Worm (Caenorhabditis elegans): ENCODE measurements around the gene R02D5.24.

Gene R02D5.24

ce11 chrV:14508005-14508521, 6.9 kb downstream of the R02D5.24 start, which contains the start of gene R02D5.1:
TSS of gene R02D5.1 (plus strand) at chrV:14508249.
- TF ChIP-seq egl-5 (tag; optimal IDR thresholded peaks at IDR 0.05): no peak
- TF ChIP-seq eor-1 (tag; optimal IDR thresholded peaks at IDR 0.05): no peak
- no peak for TF ChIP-seq nhr-23 (tag; optimal IDR thresholded peaks at IDR 0.05)
- TF ChIP-seq pqm-1 (tag; optimal IDR thresholded peaks at IDR 0.05): no peak
- no peak for TF ChIP-seq hmg-11 (tag; optimal IDR thresholded peaks at IDR 0.05)
- TF ChIP-seq nhr-12 (tag; optimal IDR thresholded peaks at IDR 0.05): no peak
- TF ChIP-seq elt-1 (tag; optimal IDR thresholded peaks at IDR 0.05): no peak
- no peak for TF ChIP-seq zag-1 (tag; optimal IDR thresholded peaks at IDR 0.05)
- TF ChIP-seq ama-1 (optimal IDR thresholded peaks at IDR 0.05): no peak
- no peak for TF ChIP-seq lin-39 (tag; optimal IDR thresholded peaks at IDR 0.05)
- TF ChIP-seq nhr-67 (tag; optimal IDR thresholded peaks at IDR 0.05): no peak
- TF ChIP-seq nhr-28 (tag; optimal IDR thresholded peaks at IDR 0.05): no peak
- no peak for TF ChIP-seq nhr-237 (tag; optimal IDR thresholded peaks at IDR 0.05)
- no peak for TF ChIP-seq nhr-11 (tag; optimal IDR thresholded peaks at IDR 0.05)
- TF ChIP-seq unc-62 (GFP tag; optimal IDR thresholded peaks at IDR 0.05): no peak
- TF ChIP-seq elt-2 (tag; optimal IDR thresholded peaks at IDR 0.05): no peak
- TF ChIP-seq tbx-2 (tag; optimal IDR thresholded peaks at IDR 0.05): no peak
- TF ChIP-seq unc-39 (tag; optimal IDR thresholded peaks at IDR 0.05): no peak

- TF ChIP-seq zag-1 (tag; optimal IDR thresholded peaks at IDR 0.05): no peak
Observed at ce11 chrV:14508556-14508955, 7.4 kb downstream of the R02D5.24 start.

- peak; percentile 15 for TF ChIP-seq elt-1 (tag; optimal IDR thresholded peaks at IDR 0.05)
- no peak for TF ChIP-seq nhr-11 (tag; optimal IDR thresholded peaks at IDR 0.05)
- TF ChIP-seq mdl-1 (tag; optimal IDR thresholded peaks at IDR 0.05): peak; percentile 24
- no peak for TF ChIP-seq fkh-10 (GFP tag; optimal IDR thresholded peaks at IDR 0.05)
- peak; percentile 68 for TF ChIP-seq nhr-23 (tag; optimal IDR thresholded peaks at IDR 0.05)
- no peak for TF ChIP-seq daf-12 (tag; optimal IDR thresholded peaks at IDR 0.05)
- no peak for TF ChIP-seq unc-39 (tag; optimal IDR thresholded peaks at IDR 0.05)
- TF ChIP-seq nhr-43 (tag; optimal IDR thresholded peaks at IDR 0.05; ENCODE audit: poor library complexity, severe bottlenecking): peak; percentile 50
- TF ChIP-seq lin-39 (tag; optimal IDR thresholded peaks at IDR 0.05): peak; percentile 67
- TF ChIP-seq tbx-2 (tag; optimal IDR thresholded peaks at IDR 0.05): no peak
- peak; percentile 89 for TF ChIP-seq nhr-25 (tag; optimal IDR thresholded peaks at IDR 0.05)
- no peak for TF ChIP-seq fos-1 (tag; optimal IDR thresholded peaks at IDR 0.05)
Observed at ce11 chrV:14510746-14511145, 9.6 kb downstream of the R02D5.24 start, which contains the start of gene R02D5.9. TSS of gene R02D5.9 (minus strand) at chrV:14511123.

ce11 chrV:14518010-14518409, 16.9 kb downstream of the R02D5.24 start, which contains the start of gene R02D5.6:
TSS of gene R02D5.6 (minus strand) at chrV:14518110.
- TF ChIP-seq nfya-1 (tag; optimal IDR thresholded peaks at IDR 0.05; ENCODE audit: insufficient read depth) (no peak), jun-1 (tag; optimal IDR thresholded peaks at IDR 0.05) (no peak), mdl-1 (tag; optimal IDR thresholded peaks at IDR 0.05) (no peak), R02D3.7 (tag; optimal IDR thresholded peaks at IDR 0.05) (no peak), nhr-11 (tag; optimal IDR thresholded peaks at IDR 0.05) (no peak), fkh-10 (GFP tag; optimal IDR thresholded peaks at IDR 0.05) (no peak), mml-1 (tag; optimal IDR thresholded peaks at IDR 0.05) (no peak), nhr-28 (tag; optimal IDR thresholded peaks at IDR 0.05) (no peak), snpc-4 (tag; optimal IDR thresholded peaks at IDR 0.05) (no peak), ceh-9 (tag; optimal IDR thresholded peaks at IDR 0.05) (no peak), ZK546.5 (tag; optimal IDR thresholded peaks at IDR 0.05) (no peak)

ce11 chrV:14519268-14519667, 18.1 kb downstream of the R02D5.24 start, which contains the start of gene R02D5.8:
TSS of gene R02D5.8 (minus strand) at chrV:14519368.
- TF ChIP-seq daf-12 (tag; optimal IDR thresholded peaks at IDR 0.05): no peak
- TF ChIP-seq nhr-11 (tag; optimal IDR thresholded peaks at IDR 0.05): no peak
- TF ChIP-seq elt-1 (tag; optimal IDR thresholded peaks at IDR 0.05): no peak
- TF ChIP-seq egl-5 (tag; optimal IDR thresholded peaks at IDR 0.05): no peak
- no peak for TF ChIP-seq lsy-12 (tag; optimal IDR thresholded peaks at IDR 0.05)
- TF ChIP-seq lin-39 (tag; optimal IDR thresholded peaks at IDR 0.05): no peak

ce11 chrV:14521000-14521399, 19.9 kb downstream of the R02D5.24 start, which contains the start of gene C53A5.17:
TSS of gene C53A5.17 (minus strand) at chrV:14521100.
- TF ChIP-seq unc-62 (GFP tag; optimal IDR thresholded peaks at IDR 0.05): no peak
- TF ChIP-seq elt-2 (tag; optimal IDR thresholded peaks at IDR 0.05): no peak
- TF ChIP-seq pha-4 (tag; optimal IDR thresholded peaks at IDR 0.05): no peak
- no peak for TF ChIP-seq hmg-11 (tag; optimal IDR thresholded peaks at IDR 0.05)
- no peak for TF ChIP-seq nhr-28 (tag; optimal IDR thresholded peaks at IDR 0.05)
- TF ChIP-seq nhr-12 (tag; optimal IDR thresholded peaks at IDR 0.05): no peak
- no peak for TF ChIP-seq mml-1 (tag; optimal IDR thresholded peaks at IDR 0.05)
- TF ChIP-seq mdl-1 (tag; optimal IDR thresholded peaks at IDR 0.05): no peak
- TF ChIP-seq ztf-11 (tag; optimal IDR thresholded peaks at IDR 0.05): no peak
